Worm (Caenorhabditis elegans): ENCODE results near the gene Y46G5A.8.

DNA sequence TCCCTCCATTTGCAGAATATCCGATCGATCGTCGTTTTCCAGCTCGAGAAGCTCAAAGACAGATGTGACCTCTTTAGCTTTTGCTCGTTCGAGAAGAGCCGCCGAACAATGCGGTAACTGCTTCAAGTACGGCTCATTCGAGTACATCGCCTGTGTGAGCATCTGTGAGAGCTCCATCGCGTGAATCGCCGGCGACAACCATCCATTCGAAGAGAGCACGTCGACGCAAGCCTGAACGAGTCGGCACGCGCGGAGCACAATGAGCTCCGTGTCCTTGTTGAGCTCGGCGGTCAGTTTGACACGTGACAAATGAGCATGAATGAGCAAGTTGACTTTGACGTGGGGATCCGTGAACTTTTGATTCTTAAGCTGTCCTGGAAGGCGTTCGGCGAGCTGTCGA lies 28.3 kb upstream of the Y46G5A.8 start:
- TF ChIP-seq cog-1 (tag; optimal IDR thresholded peaks at IDR 0.05) (no peak), flt-1 (GFP tag; IDR thresholded peaks at IDR 0.05) (no peak), klf-2 (GFP tag; conservative IDR thresholded peaks at IDR 0.05) (no peak), T22C8.4 (GFP tag; IDR thresholded peaks at IDR 0.05) (no peak), ref-1 (GFP tag; conservative IDR thresholded peaks at IDR 0.05) (no peak), med-1 (GFP tag; optimal IDR thresholded peaks at IDR 0.05; ENCODE audit: insufficient read depth) (no peak), ztf-29 (GFP tag; IDR thresholded peaks at IDR 0.05) (no peak), tab-1 (GFP tag; IDR thresholded peaks at IDR 0.05) (no peak)

Data from whole organism, midembryonic.